Worm (Caenorhabditis elegans) whole organism, midembryonic: ENCODE data around the gene fox-1.

ENCODE experiments used
- cog-1 ChIP-seq: sonication (generic microtip); optimal IDR thresholded peaks from 2 replicates; lab custom pipeline; 2016; ENCODE audit warnings: missing genetic modification characterization, missing compliant biosample characterization
- flt-1 ChIP-seq: fragments of 200-800 bp; sonication (Bioruptor generic); IDR thresholded peaks from 2 replicates; pipeline ENCODE4 v1.3.6; 2022; ENCODE audit warnings: missing genetic modification characterization, missing compliant biosample characterization
- med-1 ChIP-seq: sonication (generic microtip); optimal IDR thresholded peaks from 2 replicates; lab custom pipeline; 2017; ENCODE audit warnings: missing genetic modification characterization, mild to moderate bottlenecking, missing compliant biosample characterization, antibody characterized with exemption, missing genetic modification reagents; ENCODE audit not compliant: insufficient read depth

- 0 out of 2 replicates have a peak, but pooled peaks have one; percentile 34 for TF ChIP-seq flt-1
- no peak for TF ChIP-seq med-1 (GFP tag; lab: Kevin White, UChicago)
- TF ChIP-seq cog-1 (tag; lab: Kevin White, UChicago) = peak; percentile 27
Measured at ce11 chrX:2401883-2402282, 57.8 kb downstream of the fox-1 start, which contains the start of gene dhhc-9.
